Worm (Caenorhabditis elegans) whole organism, late embryonic: ENCODE measurements around the gene smf-2.

Experiments used
- C08G9.2 ChIP-seq: sonication (generic microtip); optimal IDR thresholded peaks from 2 replicates; lab custom pipeline; 2016; ENCODE audit warnings: mild to moderate bottlenecking, missing genetic modification characterization, moderate library complexity, missing compliant biosample characterization
- nhr-11 ChIP-seq: fragments of 150-350 bp; optimal IDR thresholded peaks from 2 replicates; lab custom pipeline; 2014; ENCODE audit warnings: missing biosample characterization, missing genetic modification characterization
- nhr-232 ChIP-seq: sonication (generic microtip); optimal IDR thresholded peaks from 2 replicates; lab custom pipeline; 2016; ENCODE audit warnings: missing genetic modification characterization, missing compliant biosample characterization
- pag-3 ChIP-seq: sonication (generic microtip); optimal IDR thresholded peaks from 2 replicates; lab custom pipeline; 2016; ENCODE audit warnings: missing compliant biosample characterization, missing genetic modification characterization, borderline replicate concordance
- pqm-1 ChIP-seq: sonication (generic microtip); optimal IDR thresholded peaks from 2 replicates; lab custom pipeline; 2016; ENCODE audit warnings: missing genetic modification characterization, missing compliant biosample characterization
- rnt-1 ChIP-seq: sonication (generic microtip); optimal IDR thresholded peaks from 2 replicates; lab custom pipeline; 2016; ENCODE audit warnings: missing genetic modification characterization, missing compliant biosample characterization
- sox-2 ChIP-seq: fragments of 200-800 bp; sonication (Bioruptor generic); IDR thresholded peaks from 2 replicates; pipeline ENCODE4 v1.3.6; 2022; ENCODE audit warnings: missing genetic modification reagents, missing genetic modification characterization, missing compliant biosample characterization
- ttx-3 ChIP-seq: sonication (generic microtip); optimal IDR thresholded peaks from 2 replicates; lab custom pipeline; 2016; ENCODE audit warnings: missing genetic modification reagents, missing genetic modification characterization, missing compliant biosample characterization
- unc-3 ChIP-seq, 2 experiments: fragments of 200-800 bp in 1 of 2; sonication (Bioruptor generic) in 1 of 2; sonication (generic microtip) in 1 of 2; conservative IDR thresholded peaks in 1 of 2; optimal IDR thresholded peaks in 1 of 2; 2 replicates each; pipeline versions ENCODE4 v1.3.6 to Lab custom; 2016 to 2022; ENCODE audit warnings: missing compliant biosample characterization in 2 of 2, missing genetic modification characterization in 2 of 2, missing genetic modification reagents in 1 of 2

DNA sequence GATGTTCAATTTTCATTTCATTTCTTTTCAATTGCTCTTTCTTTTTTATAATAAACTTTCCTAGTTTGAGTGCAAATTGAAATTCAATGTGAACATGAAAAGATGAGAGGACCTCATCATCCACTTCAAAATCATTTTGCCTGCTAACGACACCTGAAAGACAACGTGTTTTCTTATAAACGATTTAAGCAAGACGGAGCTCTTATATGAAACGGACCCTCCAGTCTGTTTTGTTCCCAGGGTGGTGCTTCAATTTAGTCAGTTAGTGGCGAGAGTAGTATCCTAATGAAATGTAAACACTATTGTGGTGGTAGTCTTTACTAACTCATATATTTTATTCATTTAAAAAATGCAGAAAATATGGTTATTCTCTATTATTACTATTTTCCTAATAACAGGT lies 9.3 kb downstream of the smf-2 start, which contains the start of gene acr-3:
- TF ChIP-seq pqm-1 (tag; lab: Kevin White, UChicago) (no peak), sox-2 (GFP tag; lab: Robert Waterston, UW) (no peak), C08G9.2 (tag; lab: Kevin White, UChicago) (no peak), rnt-1 (tag; lab: Kevin White, UChicago) (no peak), nhr-11 (tag; lab: Kevin White, UChicago) (no peak), pag-3 (tag; lab: Kevin White, UChicago) (no peak), unc-3 (GFP tag; conservative IDR thresholded peaks at IDR 0.05; lab: Robert Waterston, UW) (no peak), unc-3 (tag; optimal IDR thresholded peaks at IDR 0.05; lab: Kevin White, UChicago) (no peak), ttx-3 (tag; lab: Kevin White, UChicago) (no peak), nhr-232 (tag; lab: Kevin White, UChicago) (no peak)
